Worm (Caenorhabditis elegans) whole organism, young adult: Measurements from ENCODE around the gene R08A2.2.
"Not testable (repeated sequence)": the region's sequence is repeated elsewhere in the genome, so short reads cannot be mapped to it uniquely, and the experiment has no call there.

Source experiments
- F39B2.1 ChIP-seq: fragments of 200-800 bp; sonication (Bioruptor generic); IDR thresholded peaks from 2 replicates; pipeline ENCODE4 v1.3.6; 2022; ENCODE audit warnings: missing genetic modification reagents, missing genetic modification characterization, missing compliant biosample characterization
- K12H6.12 ChIP-seq: fragments of 200-800 bp; sonication (Bioruptor generic); optimal IDR thresholded peaks from 2 replicates; lab custom pipeline; 2018; ENCODE audit warnings: mild to moderate bottlenecking, missing genetic modification characterization, missing compliant biosample characterization
- dox-1 ChIP-seq: fragments of 200-800 bp; sonication (Bioruptor generic); IDR thresholded peaks from 2 replicates; pipeline ENCODE4 v1.3.6; 2022; ENCODE audit warnings: missing genetic modification reagents, missing genetic modification characterization, missing compliant biosample characterization
- nfya-1 ChIP-seq: sonication (generic microtip); optimal IDR thresholded peaks from 2 replicates; lab custom pipeline; 2017; ENCODE audit warnings: antibody characterized with exemption, missing compliant biosample characterization, missing genetic modification characterization, borderline replicate concordance; ENCODE audit not compliant: insufficient read depth
- nhr-120 ChIP-seq: fragments of 200-800 bp; sonication (Bioruptor generic); IDR thresholded peaks from 2 replicates; pipeline ENCODE4 v1.3.6; 2022; ENCODE audit warnings: missing genetic modification characterization, missing compliant biosample characterization
- snpc-3.4 ChIP-seq: sonication (generic microtip); optimal IDR thresholded peaks from 2 replicates; lab custom pipeline; 2017; ENCODE audit warnings: missing genetic modification characterization, mild to moderate bottlenecking, missing compliant biosample characterization, antibody characterized with exemption, moderate library complexity, missing genotype, missing genetic modification reagents

ce11 chrV:14750357-14750756 is 34.8 kb upstream of the R08A2.2 start, which contains the start of gene nspa-10:
- not testable (repeated sequence) for TF ChIP-seq nfya-1 (tag; lab: Kevin White, UChicago); F39B2.1; dox-1; K12H6.12 (tag; lab: Kevin White, UChicago); snpc-3.4 (tag; lab: Kevin White, UChicago); nhr-120 (GFP tag; lab: Robert Waterston, UW)
